Fruit fly (Drosophila melanogaster): ENCODE data around the gene Ssdp.

Gene Ssdp

DNA sequence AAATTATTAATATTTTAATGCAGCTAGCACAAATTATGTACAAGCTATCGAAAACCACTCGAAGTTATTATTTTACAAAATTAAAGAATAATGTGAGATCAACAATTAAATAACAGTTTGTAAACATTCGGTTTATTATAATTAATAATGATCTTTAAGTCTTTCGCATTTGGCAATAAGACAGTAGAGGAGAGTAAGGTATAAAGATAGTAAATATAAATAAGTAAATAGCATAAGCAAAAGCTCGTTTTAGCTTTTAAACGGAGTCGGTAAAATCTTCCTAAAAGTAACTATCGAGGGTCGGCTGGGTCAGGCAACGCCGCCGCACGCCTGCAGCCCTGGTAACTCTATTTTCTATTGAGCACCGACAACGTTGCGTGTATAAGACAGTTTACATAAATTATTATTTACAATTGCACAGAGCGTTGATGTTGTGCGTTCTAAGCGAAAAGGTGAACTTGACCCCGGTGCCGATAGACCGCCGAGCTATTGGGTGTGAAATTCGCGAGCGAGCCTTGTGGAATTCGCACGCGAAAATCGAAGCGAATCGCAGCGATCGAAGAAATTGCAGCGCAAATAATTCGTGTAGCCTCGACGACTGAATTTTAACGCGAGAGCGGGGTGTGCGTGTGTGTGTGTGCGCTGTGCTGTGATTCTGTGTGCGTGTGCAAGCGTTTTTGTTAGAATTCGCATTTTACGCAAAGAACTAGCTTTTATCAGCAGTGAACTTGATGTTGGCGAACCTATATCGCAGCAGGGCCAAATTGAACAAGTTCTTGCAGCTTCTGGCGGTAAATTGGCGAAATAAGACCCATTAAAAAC lies 31.8 kb downstream of the Ssdp start, which contains the start of gene wrd (continued):
- TF ChIP-seq CG11560 (tag; IDR thresholded peaks at IDR 0.05) (no peak), CG17328 (GFP tag; IDR thresholded peaks at IDR 0.05) (no peak), ham (GFP tag; IDR thresholded peaks at IDR 0.05) (no peak), MESR4 (GFP tag; optimal IDR thresholded peaks at IDR 0.05) (peak; percentile 70), Dek (tag; optimal IDR thresholded peaks at IDR 0.05) (peak; percentile 6), CG6272 (GFP tag; IDR thresholded peaks at IDR 0.05) (no peak), CG18764 (GFP tag; optimal IDR thresholded peaks at IDR 0.05) (no peak), CG4328 (GFP tag; optimal IDR thresholded peaks at IDR 0.05) (no peak), Blimp-1 (GFP tag; optimal IDR thresholded peaks at IDR 0.05) (no peak), CG11093 (GFP tag; IDR thresholded peaks at IDR 0.05) (no peak), Xrp1 (GFP tag; IDR thresholded peaks at IDR 0.05) (no peak), HmgD (GFP tag; optimal IDR thresholded peaks at IDR 0.05) (no peak), onecut (GFP tag; IDR thresholded peaks at IDR 0.05) (no peak), CG12744 (GFP tag; optimal IDR thresholded peaks at IDR 0.05) (no peak), zen2 (GFP tag; IDR thresholded peaks at IDR 0.05; ENCODE audit: partially characterized antibody) (no peak), Sry-β (GFP tag; optimal IDR thresholded peaks at IDR 0.05) (no peak), CG13894 (tag; optimal IDR thresholded peaks at IDR 0.05) (no peak), stc (GFP tag; IDR thresholded peaks at IDR 0.05) (no peak), Aef1 (GFP tag; IDR thresholded peaks at IDR 0.05) (no peak), ttk (GFP tag; IDR thresholded peaks at IDR 0.05) (no peak), twi (tag; optimal IDR thresholded peaks at IDR 0.05) (no peak), fd96Cb (tag; optimal IDR thresholded peaks at IDR 0.05) (peak; percentile 25), CG10543 (GFP tag; optimal IDR thresholded peaks at IDR 0.05) (peak; percentile 9), az2 (GFP tag; optimal IDR thresholded peaks at IDR 0.05) (no peak), CG12071 (GFP tag; optimal IDR thresholded peaks at IDR 0.05) (no peak), dan (GFP tag; IDR thresholded peaks at IDR 0.05) (no peak), CoRest (tag; optimal IDR thresholded peaks at IDR 0.05) (peak; percentile 54), CG18476 (GFP tag; optimal IDR thresholded peaks at IDR 0.05) (no peak), Elba2 (GFP tag; optimal IDR thresholded peaks at IDR 0.05) (no peak), lola (GFP tag; optimal IDR thresholded peaks at IDR 0.05) (peak in 1 of 3 experiments; percentile 39), CG9727 (GFP tag; optimal IDR thresholded peaks at IDR 0.05) (peak; percentile 44), ssp (GFP tag; IDR thresholded peaks at IDR 0.05) (no peak), exex (tag; optimal IDR thresholded peaks at IDR 0.05) (no peak), CG17568 (GFP tag; optimal IDR thresholded peaks at IDR 0.05) (no peak), insv (GFP tag; optimal IDR thresholded peaks at IDR 0.05) (no peak), pfk (GFP tag; optimal IDR thresholded peaks at IDR 0.05) (no peak), Deaf1 (tag; optimal IDR thresholded peaks at IDR 0.05) (peak; percentile 39), slbo (GFP tag; IDR thresholded peaks at IDR 0.05) (peak; percentile 50; the same call in 1 of the 2 replicates), so (GFP tag; IDR thresholded peaks at IDR 0.05) (no peak), Hsf (GFP tag; optimal IDR thresholded peaks at IDR 0.05) (no peak), CG13123 (GFP tag; optimal IDR thresholded peaks at IDR 0.05) (no peak), Six4 (GFP tag; optimal IDR thresholded peaks at IDR 0.05) (no peak), CG5180 (GFP tag; optimal IDR thresholded peaks at IDR 0.05) (no peak), CG13296 (GFP tag; optimal IDR thresholded peaks at IDR 0.05) (no peak), Fer2 (tag; optimal IDR thresholded peaks at IDR 0.05) (no peak), cas (GFP tag; IDR thresholded peaks at IDR 0.05) (no peak), MBD-R2 (GFP tag; IDR thresholded peaks at IDR 0.05) (no peak), zfh1 (GFP tag; IDR thresholded peaks at IDR 0.05) (no peak; the same call in 2 of the 3 replicates), CG11696 (GFP tag; IDR thresholded peaks at IDR 0.05) (no peak), CG16863 (GFP tag; optimal IDR thresholded peaks at IDR 0.05) (no peak)

All from whole organism, embryonic.